In the genomic region with DNA sequence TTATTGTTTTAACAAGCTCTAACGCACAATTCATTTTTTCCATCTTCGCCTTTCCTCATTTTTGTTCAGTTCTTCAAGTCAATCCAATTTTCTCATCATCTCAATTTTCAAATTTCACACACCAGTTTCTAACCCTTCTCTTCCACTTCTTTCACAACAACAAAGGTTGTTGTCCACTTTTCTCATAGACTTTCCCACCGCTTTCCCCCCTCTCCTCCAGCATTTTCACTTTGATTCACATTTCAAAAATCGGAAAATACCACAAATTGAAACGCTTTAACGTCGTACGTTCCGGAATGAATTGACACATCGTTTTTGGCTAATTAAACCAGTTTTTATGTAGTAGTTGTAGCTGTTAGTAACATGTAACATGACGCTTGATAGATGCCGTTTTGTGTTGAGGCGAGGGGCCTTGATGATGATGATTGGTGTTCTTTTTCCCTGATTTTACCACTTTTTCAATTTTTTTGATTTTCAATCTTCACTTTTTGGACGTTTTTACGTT, we compare ENCODE assay signal across 3 worm cellular contexts.
TF ChIP-seq lines count a peak whose summit lies in the region.

No protein-coding gene starts in this region.

TF ChIP-seq in whole organism, L1 larva, 84 proteins besides CTCF, POLR2A, EP300 and RAD21:
- TF ChIP-seq fkh-8 (tag; optimal IDR thresholded peaks at IDR 0.05; lab: Kevin White, UChicago) (no peak), unc-30 (tag; optimal IDR thresholded peaks at IDR 0.05; lab: Kevin White, UChicago) (no peak), efl-1 (optimal IDR thresholded peaks at IDR 0.05; lab: Kevin White, UChicago) (no peak), efl-1 (GFP tag; optimal IDR thresholded peaks at IDR 0.05 in 1 of 2; lab: Kevin White, UChicago) (peak in 1 of 2 experiments; percentile 70), dsc-1 (tag; optimal IDR thresholded peaks at IDR 0.05; lab: Kevin White, UChicago) (no peak), sptf-1 (tag; optimal IDR thresholded peaks at IDR 0.05; lab: Kevin White, UChicago) (no peak), fos-1 (tag; optimal IDR thresholded peaks at IDR 0.05; lab: Kevin White, UChicago) (no peak), snpc-4 (tag; optimal IDR thresholded peaks at IDR 0.05; lab: Kevin White, UChicago) (no peak), hlh-4 (tag; optimal IDR thresholded peaks at IDR 0.05; lab: Kevin White, UChicago) (no peak), grh-1 (GFP tag; IDR thresholded peaks at IDR 0.05; lab: Robert Waterston, UW) (no peak), blmp-1 (tag; optimal IDR thresholded peaks at IDR 0.05; lab: Kevin White, UChicago) (peak; percentile 85), fkh-10 (GFP tag; optimal IDR thresholded peaks at IDR 0.05; lab: Kevin White, UChicago) (no peak), alr-1 (tag; optimal IDR thresholded peaks at IDR 0.05; lab: Kevin White, UChicago; ENCODE audit: borderline replicate concordance) (no peak), ets-5 (GFP tag; IDR thresholded peaks at IDR 0.05; lab: Robert Waterston, UW) (no peak)

TF ChIP-seq in whole organism, L4 larva, 104 proteins besides CTCF, POLR2A, EP300 and RAD21:
- TF ChIP-seq F37D6.2 (tag; optimal IDR thresholded peaks at IDR 0.05; lab: Kevin White, UChicago) (no peak), lin-1 (GFP tag; IDR thresholded peaks at IDR 0.05; lab: Robert Waterston, UW) (no peak), hlh-11 (tag; optimal IDR thresholded peaks at IDR 0.05; lab: Kevin White, UChicago) (no peak), skn-1 (tag; optimal IDR thresholded peaks at IDR 0.05; lab: Kevin White, UChicago) (no peak), F26F4.8 (GFP tag; conservative IDR thresholded peaks at IDR 0.05; lab: Robert Waterston, UW) (no peak), hif-1 (tag; optimal IDR thresholded peaks at IDR 0.05; lab: Kevin White, UChicago) (no peak), zip-11 (GFP tag; IDR thresholded peaks at IDR 0.05; lab: Robert Waterston, UW) (no peak), ceh-32 (tag; optimal IDR thresholded peaks at IDR 0.05; lab: Kevin White, UChicago; ENCODE audit: poor library complexity) (no peak), ceh-20 (GFP tag; IDR thresholded peaks at IDR 0.05; lab: Robert Waterston, UW) (no peak), Y105C5A.15 (GFP tag; IDR thresholded peaks at IDR 0.05; lab: Robert Waterston, UW) (no peak), unc-62 (GFP tag; optimal IDR thresholded peaks at IDR 0.05 in 1 of 2; lab: Kevin White, UChicago) (peak in 1 of 2 experiments; percentile 64), unc-62 (tag; optimal IDR thresholded peaks at IDR 0.05; lab: Kevin White, UChicago) (no peak), ctbp-1 (GFP tag; IDR thresholded peaks at IDR 0.05; lab: Robert Waterston, UW) (no peak), nhr-28 (tag; optimal IDR thresholded peaks at IDR 0.05; lab: Kevin White, UChicago) (peak; percentile 56), arid-1 (GFP tag; conservative IDR thresholded peaks at IDR 0.05; lab: Robert Waterston, UW) (no peak), ztf-11 (tag; optimal IDR thresholded peaks at IDR 0.05; lab: Kevin White, UChicago) (no peak)

TF ChIP-seq in whole organism, mixed stage, embryonic, 35 proteins besides CTCF, POLR2A, EP300 and RAD21:
- peak; percentile 55 for TF ChIP-seq blmp-1 (tag; optimal IDR thresholded peaks at IDR 0.05; lab: Kevin White, UChicago)
- TF ChIP-seq ces-1 (GFP tag; optimal IDR thresholded peaks at IDR 0.05; lab: Kevin White, UChicago): no peak

Comparison
In these comparisons a context has a peak if more than half of its experiments do, and no peak if none do; other contexts are left out.
1. Of the 29 proteins assayed by ChIP-seq in both whole organism, L4 larva and whole organism, L1 larva: peak only in whole organism, L4 larva: nhr-28; only in whole organism, L1 larva: none; in both: none; in neither: 27; mixed calls (peak in some experiments, not most) for 1.